Worm (Caenorhabditis elegans) whole organism, L3 larva: ENCODE measurements around the gene R105.5.

ENCODE experiments used
- R02D3.7 ChIP-seq: fragments of 150-350 bp; optimal IDR thresholded peaks from 2 replicates; lab custom pipeline; 2014; ENCODE audit warnings: missing biosample characterization, missing genetic modification characterization
- ZK546.5 ChIP-seq: sonication (generic microtip); optimal IDR thresholded peaks from 2 replicates; lab custom pipeline; 2017; ENCODE audit warnings: missing biosample characterization, missing genetic modification characterization
- aly-2 ChIP-seq: fragments of 150-350 bp; optimal IDR thresholded peaks from 2 replicates; lab custom pipeline; 2014; ENCODE audit warnings: missing biosample characterization, missing genetic modification characterization
- ama-1 ChIP-seq: fragments of 150-350 bp; optimal IDR thresholded peaks from 2 replicates; lab custom pipeline; 2018
- ceh-16 ChIP-seq: sonication (generic microtip); optimal IDR thresholded peaks from 2 replicates; lab custom pipeline; 2017; ENCODE audit warnings: missing biosample characterization, missing genetic modification characterization
- ceh-28 ChIP-seq: fragments of 150-350 bp; optimal IDR thresholded peaks from 2 replicates; lab custom pipeline; 2014; ENCODE audit warnings: missing biosample characterization, missing genetic modification reagents, missing genetic modification characterization
- ceh-82 ChIP-seq: fragments of 150-350 bp; optimal IDR thresholded peaks from 2 replicates; lab custom pipeline; 2014; ENCODE audit warnings: missing biosample characterization, missing genetic modification characterization
- ceh-9 ChIP-seq: sonication (generic microtip); optimal IDR thresholded peaks from 2 replicates; lab custom pipeline; 2018; ENCODE audit warnings: missing biosample characterization, missing genetic modification characterization
- daf-12 ChIP-seq: fragments of 150-350 bp; optimal IDR thresholded peaks from 2 replicates; lab custom pipeline; 2014; ENCODE audit warnings: missing biosample characterization, missing genetic modification reagents, missing genetic modification characterization
- egl-5 ChIP-seq: fragments of 150-350 bp; optimal IDR thresholded peaks from 2 replicates; lab custom pipeline; 2017; ENCODE audit warnings: missing biosample characterization, missing genetic modification reagents, missing genetic modification characterization, inconsistent platforms
- elt-1 ChIP-seq: fragments of 150-350 bp; optimal IDR thresholded peaks from 2 replicates; lab custom pipeline; 2014; ENCODE audit warnings: missing biosample characterization, missing genetic modification characterization
- elt-2 ChIP-seq: sonication (generic microtip); optimal IDR thresholded peaks from 2 replicates; lab custom pipeline; 2016; ENCODE audit warnings: missing genetic modification reagents, mild to moderate bottlenecking, missing genetic modification characterization, missing compliant biosample characterization
- elt-3 ChIP-seq, 3 experiments: fragments of 150-350 bp in 1 of 3; sonication (generic microtip) in 2 of 3; optimal IDR thresholded peaks; 2 replicates in 2 of 3; 4 replicates in 1 of 3; lab custom pipeline; 2014 to 2017; ENCODE audit warnings: missing biosample characterization in 3 of 3, missing genetic modification characterization in 3 of 3
- eor-1 ChIP-seq, 2 experiments: fragments of 150-350 bp; optimal IDR thresholded peaks; 2 replicates each; lab custom pipeline; 2014 to 2018; ENCODE audit warnings: missing biosample characterization in 2 of 2, missing genetic modification characterization in 2 of 2
- fkh-10 ChIP-seq: sonication (generic microtip); optimal IDR thresholded peaks from 2 replicates; lab custom pipeline; 2017; ENCODE audit warnings: missing biosample characterization, missing genetic modification reagents, missing genetic modification characterization
- fkh-2 ChIP-seq: fragments of 150-350 bp; optimal IDR thresholded peaks from 2 replicates; lab custom pipeline; 2014; ENCODE audit warnings: missing biosample characterization, missing genetic modification reagents, missing genetic modification characterization
- fos-1 ChIP-seq: fragments of 150-350 bp; optimal IDR thresholded peaks from 2 replicates; lab custom pipeline; 2014; ENCODE audit warnings: missing biosample characterization, missing genetic modification characterization
- hmg-11 ChIP-seq: sonication (generic microtip); optimal IDR thresholded peaks from 2 replicates; lab custom pipeline; 2016; ENCODE audit warnings: missing genetic modification characterization, missing compliant biosample characterization
- jun-1 ChIP-seq: fragments of 150-350 bp; optimal IDR thresholded peaks from 2 replicates; lab custom pipeline; 2014; ENCODE audit warnings: missing biosample characterization, missing genetic modification reagents, missing genetic modification characterization
- lin-39 ChIP-seq: fragments of 150-350 bp; optimal IDR thresholded peaks from 2 replicates; lab custom pipeline; 2018; ENCODE audit warnings: missing biosample characterization, missing genetic modification reagents, missing genetic modification characterization
- lsy-12 ChIP-seq: sonication (generic microtip); optimal IDR thresholded peaks from 2 replicates; lab custom pipeline; 2016; ENCODE audit warnings: mild to moderate bottlenecking, missing genetic modification characterization, missing compliant biosample characterization
- mdl-1 ChIP-seq: fragments of 150-350 bp; optimal IDR thresholded peaks from 2 replicates; lab custom pipeline; 2014; ENCODE audit warnings: missing biosample characterization, missing genetic modification characterization
- mml-1 ChIP-seq: fragments of 150-350 bp; sonication (generic microtip); optimal IDR thresholded peaks from 3 replicates; lab custom pipeline; 2014; ENCODE audit warnings: missing biosample characterization, missing genetic modification characterization
- nfya-1 ChIP-seq: sonication (generic microtip); optimal IDR thresholded peaks from 2 replicates; lab custom pipeline; 2017; ENCODE audit warnings: missing genetic modification characterization, mild to moderate bottlenecking, missing compliant biosample characterization, antibody characterized with exemption, moderate library complexity; ENCODE audit not compliant: insufficient read depth
- nhr-11 ChIP-seq: fragments of 150-350 bp; optimal IDR thresholded peaks from 2 replicates; lab custom pipeline; 2014; ENCODE audit warnings: missing biosample characterization, missing genetic modification characterization
- nhr-12 ChIP-seq: fragments of 150-350 bp; optimal IDR thresholded peaks from 2 replicates; lab custom pipeline; 2014; ENCODE audit warnings: missing biosample characterization, missing genetic modification characterization
- nhr-23 ChIP-seq: fragments of 150-350 bp; optimal IDR thresholded peaks from 2 replicates; lab custom pipeline; 2014; ENCODE audit warnings: missing biosample characterization, missing genetic modification reagents, missing genetic modification characterization
- nhr-237 ChIP-seq: fragments of 150-350 bp; optimal IDR thresholded peaks from 2 replicates; lab custom pipeline; 2014; ENCODE audit warnings: missing biosample characterization, missing genetic modification characterization
- nhr-25 ChIP-seq: sonication (generic microtip); optimal IDR thresholded peaks from 2 replicates; lab custom pipeline; 2017; ENCODE audit warnings: missing biosample characterization, missing genetic modification characterization
- nhr-28 ChIP-seq: fragments of 150-350 bp; optimal IDR thresholded peaks from 2 replicates; lab custom pipeline; 2014; ENCODE audit warnings: missing biosample characterization, missing genetic modification characterization
- nhr-43 ChIP-seq: sonication (generic microtip); optimal IDR thresholded peaks from 2 replicates; lab custom pipeline; 2016; ENCODE audit warnings: mild to moderate bottlenecking, missing genetic modification characterization, missing compliant biosample characterization; ENCODE audit not compliant: poor library complexity, severe bottlenecking
- nhr-67 ChIP-seq: fragments of 150-350 bp; optimal IDR thresholded peaks from 2 replicates; lab custom pipeline; 2014; ENCODE audit warnings: missing biosample characterization, missing genetic modification characterization
- nhr-76 ChIP-seq: fragments of 150-350 bp; sonication (generic microtip); optimal IDR thresholded peaks from 5 replicates; lab custom pipeline; 2014; ENCODE audit warnings: missing biosample characterization, missing genetic modification characterization
- nhr-77 ChIP-seq: fragments of 150-350 bp; optimal IDR thresholded peaks from 2 replicates; lab custom pipeline; 2014; ENCODE audit warnings: missing biosample characterization, missing genetic modification characterization
- pha-4 ChIP-seq: fragments of 150-350 bp; optimal IDR thresholded peaks from 2 replicates; lab custom pipeline; 2014; ENCODE audit warnings: missing biosample characterization, missing genetic modification reagents, missing genetic modification characterization
- pqm-1 ChIP-seq: fragments of 150-350 bp; optimal IDR thresholded peaks from 2 replicates; lab custom pipeline; 2017; ENCODE audit warnings: missing biosample characterization, missing genetic modification characterization, inconsistent platforms
- sea-2 ChIP-seq: fragments of 150-350 bp; sonication (generic microtip); optimal IDR thresholded peaks from 4 replicates; lab custom pipeline; 2014; ENCODE audit warnings: missing biosample characterization, missing genetic modification reagents, missing genetic modification characterization
- skn-1 ChIP-seq: fragments of 150-350 bp; optimal IDR thresholded peaks from 2 replicates; lab custom pipeline; 2014; ENCODE audit warnings: missing biosample characterization, missing genetic modification characterization
- snpc-4 ChIP-seq: fragments of 150-350 bp; optimal IDR thresholded peaks from 2 replicates; lab custom pipeline; 2014; ENCODE audit warnings: missing biosample characterization, missing genetic modification characterization
- tbx-2 ChIP-seq: sonication (generic microtip); optimal IDR thresholded peaks from 2 replicates; lab custom pipeline; 2016; ENCODE audit warnings: mild to moderate bottlenecking, missing genetic modification characterization, missing compliant biosample characterization
- unc-39 ChIP-seq: sonication (generic microtip); optimal IDR thresholded peaks from 4 replicates; lab custom pipeline; 2017; ENCODE audit warnings: missing biosample characterization, missing genetic modification characterization
- zag-1 ChIP-seq: fragments of 150-350 bp; optimal IDR thresholded peaks from 2 replicates; lab custom pipeline; 2014; ENCODE audit warnings: missing biosample characterization, missing genetic modification characterization
- ztf-4 ChIP-seq: fragments of 150-350 bp; optimal IDR thresholded peaks from 2 replicates; lab custom pipeline; 2014; ENCODE audit warnings: missing biosample characterization, missing genetic modification characterization

Gene R105.5

ce11 chrIV:4657874-4658273, 21.8 kb downstream of the R105.5 start, which contains the start of gene col-111:
col-111 (minus strand) TSS chrIV:4657974.
- TF ChIP-seq elt-1, result no peak
- no peak for TF ChIP-seq elt-3 (tag; optimal IDR thresholded peaks at IDR 0.05; lab: Kevin White, UChicago)
- no peak for TF ChIP-seq pqm-1 (tag; lab: Kevin White, UChicago)
- no peak for TF ChIP-seq aly-2 (tag; lab: Kevin White, UChicago)
- no peak for TF ChIP-seq snpc-4 (tag; lab: Kevin White, UChicago)
- no peak for TF ChIP-seq nhr-67 (tag; lab: Kevin White, UChicago)
- TF ChIP-seq mml-1 (tag; lab: Kevin White, UChicago), result no peak
- TF ChIP-seq nhr-11, result no peak
- TF ChIP-seq sea-2 (GFP tag; lab: Kevin White, UChicago), result no peak
- TF ChIP-seq fos-1 (tag; lab: Kevin White, UChicago), result no peak
- no peak for TF ChIP-seq lsy-12 (tag; lab: Kevin White, UChicago)
- no peak for TF ChIP-seq nhr-25 (tag; lab: Kevin White, UChicago)
- TF ChIP-seq unc-39 (tag; lab: Kevin White, UChicago), result no peak
- TF ChIP-seq ztf-4 (tag; lab: Kevin White, UChicago), result no peak
- no peak for TF ChIP-seq nhr-28
- no peak for TF ChIP-seq zag-1 (tag; lab: Kevin White, UChicago)
- no peak for TF ChIP-seq nhr-76
- TF ChIP-seq nhr-237 (tag; lab: Kevin White, UChicago), result no peak
- TF ChIP-seq nfya-1 (tag; lab: Kevin White, UChicago), result no peak
- no peak for TF ChIP-seq daf-12 (tag; lab: Kevin White, UChicago)
- TF ChIP-seq, all 47 proteins: peak for 0

- TF ChIP-seq lin-39 (tag; lab: Kevin White, UChicago), result no peak
- TF ChIP-seq nhr-67 (tag; lab: Kevin White, UChicago), result no peak
- TF ChIP-seq ceh-82 (tag; lab: Kevin White, UChicago), result no peak
- TF ChIP-seq ama-1, result peak; percentile 44
- no peak for TF ChIP-seq egl-5 (tag; lab: Kevin White, UChicago)
- TF ChIP-seq lsy-12 (tag; lab: Kevin White, UChicago), result no peak
- no peak for TF ChIP-seq daf-12 (tag; lab: Kevin White, UChicago)
These were observed 23.2 kb downstream of the R105.5 start, which contains the start of gene mrps-21 for ce11 chrIV:4659277-4659676. mrps-21 (minus strand) TSS chrIV:4659517.

- TF ChIP-seq snpc-4 (tag; lab: Kevin White, UChicago), result peak; percentile 58
- no peak for TF ChIP-seq mml-1 (tag; lab: Kevin White, UChicago)
- TF ChIP-seq nhr-23, result peak; percentile 92
- TF ChIP-seq pha-4 (tag; lab: Kevin White, UChicago), result peak; percentile 72
- TF ChIP-seq fkh-2 (tag; lab: Kevin White, UChicago), result no peak
- no peak for TF ChIP-seq eor-1 (tag; optimal IDR thresholded peaks at IDR 0.05; lab: Kevin White, UChicago)
- TF ChIP-seq ztf-4 (tag; lab: Kevin White, UChicago), result no peak
- TF ChIP-seq R02D3.7 (tag; lab: Kevin White, UChicago), result peak; percentile 95
- TF ChIP-seq nhr-43, result peak; percentile 83
- peak; percentile 52 for TF ChIP-seq lin-39 (tag; lab: Kevin White, UChicago)
- no peak for TF ChIP-seq mdl-1 (tag; lab: Kevin White, UChicago)
- peak; percentile 88 for TF ChIP-seq nfya-1 (tag; lab: Kevin White, UChicago)
- TF ChIP-seq unc-39 (tag; lab: Kevin White, UChicago), result no peak
- peak; percentile 76 for TF ChIP-seq hmg-11 (tag; lab: Kevin White, UChicago)
- TF ChIP-seq nhr-77, result peak; percentile 78
- TF ChIP-seq nhr-28, result no peak
- no peak for TF ChIP-seq nhr-76
- TF ChIP-seq daf-12 (tag; lab: Kevin White, UChicago), result no peak
- TF ChIP-seq pqm-1 (tag; lab: Kevin White, UChicago), result peak; percentile 43
- TF ChIP-seq skn-1, result peak; percentile 56
- TF ChIP-seq nhr-11, result peak; percentile 61
- TF ChIP-seq lsy-12 (tag; lab: Kevin White, UChicago), result peak; percentile 87
- no peak for TF ChIP-seq nhr-67 (tag; lab: Kevin White, UChicago)
- peak; percentile 47 for TF ChIP-seq egl-5 (tag; lab: Kevin White, UChicago)
- no peak for TF ChIP-seq aly-2 (tag; lab: Kevin White, UChicago)
- TF ChIP-seq elt-3 (tag; optimal IDR thresholded peaks at IDR 0.05; lab: Kevin White, UChicago), result peak in 1 of 3 experiments; percentile 32
- peak; percentile 30 for TF ChIP-seq ama-1
- TF ChIP-seq nhr-237 (tag; lab: Kevin White, UChicago), result no peak
- peak; percentile 42 for TF ChIP-seq ceh-82 (tag; lab: Kevin White, UChicago)
- TF ChIP-seq ceh-9 (tag; lab: Kevin White, UChicago), result no peak
- peak; percentile 78 for TF ChIP-seq tbx-2 (tag; lab: Kevin White, UChicago)
- TF ChIP-seq ceh-16, result no peak
- TF ChIP-seq nhr-12 (tag; lab: Kevin White, UChicago), result no peak
- TF ChIP-seq fkh-10 (GFP tag; lab: Kevin White, UChicago), result no peak
- peak; percentile 19 for TF ChIP-seq elt-1
- TF ChIP-seq jun-1 (tag; lab: Kevin White, UChicago), result peak; percentile 83
- no peak for TF ChIP-seq fos-1 (tag; lab: Kevin White, UChicago)
- TF ChIP-seq sea-2 (GFP tag; lab: Kevin White, UChicago), result no peak
- TF ChIP-seq ZK546.5 (tag; lab: Kevin White, UChicago), result peak; percentile 52
- peak; percentile 84 for TF ChIP-seq ceh-28
- peak; percentile 86 for TF ChIP-seq nhr-25 (tag; lab: Kevin White, UChicago)
- TF ChIP-seq elt-2 (tag; lab: Kevin White, UChicago), result peak; percentile 77
These were observed 24.3 kb downstream of the R105.5 start, which contains the start of the genes F29B9.11 and jmjd-1.2 for ce11 chrIV:4660151-4661041. F29B9.11 (minus strand) TSS chrIV:4660201. jmjd-1.2 (plus strand) TSS chrIV:4660991.
